Worm (Caenorhabditis elegans): Measurements from ENCODE around the gene best-4.

Gene best-4

ce11 chrII:41914-42313 lies 30.2 kb upstream of the best-4 start, which contains the start of gene F23F1.10:
TSS of gene F23F1.10 (minus strand) at chrII:41982.
- TF ChIP-seq ceh-31 (tag; optimal IDR thresholded peaks at IDR 0.05) (no peak), ceh-30 (tag; optimal IDR thresholded peaks at IDR 0.05) (no peak), elt-2 (tag; optimal IDR thresholded peaks at IDR 0.05) (no peak), hlh-13 (GFP tag; optimal IDR thresholded peaks at IDR 0.05) (no peak), tbx-7 (tag; optimal IDR thresholded peaks at IDR 0.05) (no peak), tbx-2 (tag; optimal IDR thresholded peaks at IDR 0.05) (no peak), che-1 (tag; optimal IDR thresholded peaks at IDR 0.05) (no peak), syd-9 (tag; optimal IDR thresholded peaks at IDR 0.05) (no peak), ceh-2 (tag; optimal IDR thresholded peaks at IDR 0.05) (no peak), nhr-11 (tag; optimal IDR thresholded peaks at IDR 0.05) (no peak), elt-4 (tag; optimal IDR thresholded peaks at IDR 0.05) (no peak), unc-86 (tag; optimal IDR thresholded peaks at IDR 0.05) (no peak), unc-42 (tag; optimal IDR thresholded peaks at IDR 0.05) (no peak), ceh-34 (tag; optimal IDR thresholded peaks at IDR 0.05) (no peak), pax-1 (tag; optimal IDR thresholded peaks at IDR 0.05) (no peak), madf-2 (tag; optimal IDR thresholded peaks at IDR 0.05) (no peak), T23F11.4 (GFP tag; optimal IDR thresholded peaks at IDR 0.05) (no peak)

ce11 chrII:39437-39836 lies 27.8 kb upstream of the best-4 start, which contains the start of gene spp-24:
TSS of gene spp-24 (minus strand) at chrII:39537.
- TF ChIP-seq che-1 (tag; optimal IDR thresholded peaks at IDR 0.05) (no peak), ceh-14 (tag; optimal IDR thresholded peaks at IDR 0.05) (no peak)

- TF ChIP-seq hlh-6 (tag; optimal IDR thresholded peaks at IDR 0.05): no peak
- no peak for TF ChIP-seq dmd-4 (tag; optimal IDR thresholded peaks at IDR 0.05; ENCODE audit: borderline replicate concordance)
- TF ChIP-seq tbx-2 (tag; optimal IDR thresholded peaks at IDR 0.05): no peak
- TF ChIP-seq elt-4 (tag; optimal IDR thresholded peaks at IDR 0.05): no peak
- TF ChIP-seq C38D4.7 (GFP tag; optimal IDR thresholded peaks at IDR 0.05): no peak
- no peak for TF ChIP-seq ceh-9 (tag; optimal IDR thresholded peaks at IDR 0.05)
- TF ChIP-seq npax-4 (tag; optimal IDR thresholded peaks at IDR 0.05): no peak
- TF ChIP-seq hlh-15 (tag; optimal IDR thresholded peaks at IDR 0.05): no peak
- no peak for TF ChIP-seq pat-9 (tag; optimal IDR thresholded peaks at IDR 0.05)
- no peak for TF ChIP-seq hlh-13 (GFP tag; optimal IDR thresholded peaks at IDR 0.05)
- TF ChIP-seq fkh-6 (tag; optimal IDR thresholded peaks at IDR 0.05): no peak
- TF ChIP-seq syd-9 (tag; optimal IDR thresholded peaks at IDR 0.05): no peak
- TF ChIP-seq ceh-14 (tag; optimal IDR thresholded peaks at IDR 0.05): no peak
- TF ChIP-seq pag-3 (tag; optimal IDR thresholded peaks at IDR 0.05; ENCODE audit: borderline replicate concordance): no peak
- TF ChIP-seq madf-2 (tag; optimal IDR thresholded peaks at IDR 0.05): no peak
- no peak for TF ChIP-seq pros-1 (tag; optimal IDR thresholded peaks at IDR 0.05)
- no peak for TF ChIP-seq Y22D7AL.16 (tag; optimal IDR thresholded peaks at IDR 0.05)
- no peak for TF ChIP-seq pha-2 (tag; optimal IDR thresholded peaks at IDR 0.05)
Observed at ce11 chrII:37213-37612, 25.5 kb upstream of the best-4 start, which contains the start of gene F23F1.6. TSS of gene F23F1.6 (minus strand) at chrII:37313.

ce11 chrII:33904-34303 lies 22.2 kb upstream of the best-4 start, which contains the start of gene F23F1.2:
TSS of gene F23F1.2 (plus strand) at chrII:34204.
- TF ChIP-seq nfya-1 (tag; optimal IDR thresholded peaks at IDR 0.05) (no peak), nhr-232 (tag; optimal IDR thresholded peaks at IDR 0.05) (no peak), tbx-2 (tag; optimal IDR thresholded peaks at IDR 0.05) (no peak), unc-3 (GFP tag; conservative IDR thresholded peaks at IDR 0.05) (no peak), unc-3 (tag; optimal IDR thresholded peaks at IDR 0.05) (no peak), ahr-1 (tag; optimal IDR thresholded peaks at IDR 0.05) (no peak), pros-1 (tag; optimal IDR thresholded peaks at IDR 0.05) (no peak), pqm-1 (tag; optimal IDR thresholded peaks at IDR 0.05) (no peak), K09A11.1 (tag; optimal IDR thresholded peaks at IDR 0.05; ENCODE audit: insufficient read depth) (no peak), C08G9.2 (tag; optimal IDR thresholded peaks at IDR 0.05) (no peak), K02D7.2 (tag; optimal IDR thresholded peaks at IDR 0.05) (no peak)
